Fruit fly (Drosophila melanogaster) whole organism, pupa: ENCODE results near the gene Acn.

Experiments used
- CG10348 ChIP-seq: fragments of 200-800 bp; sonication (Bioruptor generic); IDR thresholded peaks from 2 replicates; pipeline ENCODE4 v1.3.6; 2022; ENCODE audit warnings: missing biosample characterization, missing genetic modification characterization
- CG15710 ChIP-seq: fragments of 200-800 bp; sonication (Bioruptor generic); optimal IDR thresholded peaks from 2 replicates; lab custom pipeline; 2018; ENCODE audit warnings: missing biosample characterization, mild to moderate bottlenecking, missing genetic modification characterization, moderate library complexity
- CG17806 ChIP-seq: fragments of 200-800 bp; sonication (Bioruptor generic); optimal IDR thresholded peaks from 2 replicates; lab custom pipeline; 2018; ENCODE audit warnings: missing biosample characterization, mild to moderate bottlenecking, missing genetic modification characterization, moderate library complexity
- CG32121 ChIP-seq: fragments of 200-800 bp; sonication (Bioruptor generic); IDR thresholded peaks from 2 replicates; pipeline ENCODE4 v1.3.6; 2022; ENCODE audit warnings: missing biosample characterization, missing genetic modification characterization
- CG34367 ChIP-seq: fragments of 200-800 bp; sonication (Bioruptor generic); optimal IDR thresholded peaks from 2 replicates; lab custom pipeline; 2018; ENCODE audit warnings: missing biosample characterization, mild to moderate bottlenecking, missing genetic modification characterization
- CG8301 ChIP-seq: fragments of 200-800 bp; sonication (Bioruptor generic); optimal IDR thresholded peaks from 2 replicates; lab custom pipeline; 2018; ENCODE audit warnings: missing biosample characterization, mild to moderate bottlenecking, missing genetic modification characterization
- CG9948 ChIP-seq: fragments of 200-800 bp; sonication (Bioruptor generic); optimal IDR thresholded peaks from 2 replicates; lab custom pipeline; 2018; ENCODE audit warnings: missing biosample characterization, mild to moderate bottlenecking, missing genetic modification characterization, moderate library complexity
- EcR ChIP-seq: fragments of 200-800 bp; sonication (Bioruptor generic); optimal IDR thresholded peaks from 3 replicates; lab custom pipeline; 2019; ENCODE audit warnings: missing biosample characterization, missing genetic modification characterization, mild to moderate bottlenecking, moderate library complexity, missing genetic modification reagents
- Ets98B ChIP-seq: fragments of 200-800 bp; sonication (Bioruptor generic); IDR thresholded peaks from 2 replicates; pipeline ENCODE4 v1.3.6; 2022; ENCODE audit warnings: missing biosample characterization, missing genetic modification characterization
- fd96Ca ChIP-seq: fragments of 200-800 bp; sonication (Bioruptor generic); IDR thresholded peaks from 3 replicates; pipeline ENCODE4 v1.3.6; 2022; ENCODE audit warnings: missing biosample characterization, missing genetic modification characterization
- gl ChIP-seq: fragments of 200-800 bp; sonication (Bioruptor generic); optimal IDR thresholded peaks from 2 replicates; lab custom pipeline; 2018; ENCODE audit warnings: missing biosample characterization, mild to moderate bottlenecking, missing genetic modification characterization
- rn ChIP-seq: fragments of 200-800 bp; sonication (Bioruptor generic); IDR thresholded peaks from 2 replicates; pipeline ENCODE4 v1.3.6; 2022; ENCODE audit warnings: missing biosample characterization, missing genetic modification characterization

DNA sequence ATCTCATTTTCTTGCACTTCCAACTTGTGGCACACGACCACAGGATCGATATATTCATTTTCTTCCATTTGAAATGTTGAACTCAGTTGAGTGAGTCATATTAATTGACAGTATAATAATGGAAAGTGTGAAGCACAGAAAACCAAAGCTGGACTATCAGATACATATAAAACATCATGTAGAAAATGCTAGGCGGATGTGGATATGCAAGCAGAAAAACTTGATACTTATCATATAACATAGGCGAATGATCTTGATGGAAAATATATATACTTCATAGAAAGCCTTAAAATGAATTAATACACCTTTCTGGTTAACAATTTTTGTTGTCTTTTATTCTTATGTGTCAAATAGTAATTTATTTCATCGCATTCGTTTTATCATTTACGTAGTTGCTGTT, 33.8 kb downstream of the Acn start, which contains the start of gene CG10700:
- TF ChIP-seq CG15710 (tag; lab: Kevin White, UChicago) (no peak), CG32121 (GFP tag; lab: Robert Waterston, UW) (no peak), rn (no peak), CG34367 (no peak), gl (tag; lab: Kevin White, UChicago) (no peak), CG10348 (GFP tag; lab: Robert Waterston, UW) (no peak), EcR (GFP tag; lab: Kevin White, UChicago) (no peak), CG17806 (tag; lab: Kevin White, UChicago) (no peak), fd96Ca (GFP tag; lab: Robert Waterston, UW) (no peak), CG8301 (tag; lab: Kevin White, UChicago) (no peak), Ets98B (GFP tag; lab: Robert Waterston, UW) (no peak), CG9948 (tag; lab: Kevin White, UChicago) (no peak)
